Fruit fly (Drosophila melanogaster) whole organism: ENCODE data around the gene CG12236.

ENCODE experiments used
- CG8478 ChIP-seq: fragments of >200 bp; optimal IDR thresholded peaks from 2 replicates; lab custom pipeline; 2018; ENCODE audit warnings: inconsistent platforms
- Dll ChIP-seq: fragments of >200 bp; optimal IDR thresholded peaks from 2 replicates; lab custom pipeline; 2017
- EcR ChIP-seq, 2 experiments: fragments of >200 bp; optimal IDR thresholded peaks; 2 replicates each; lab custom pipeline; 2017; ENCODE audit warnings: missing biosample characterization in 2 of 2, missing genetic modification characterization in 2 of 2, missing genetic modification reagents in 2 of 2
- pan ChIP-seq: fragments of >200 bp; optimal IDR thresholded peaks from 2 replicates; lab custom pipeline; 2017
- psq ChIP-seq: fragments of >200 bp; optimal IDR thresholded peaks from 2 replicates; lab custom pipeline; 2017
- usp ChIP-seq: fragments of >200 bp; optimal IDR thresholded peaks from 2 replicates; lab custom pipeline; 2017; ENCODE audit warnings: missing biosample characterization, missing genetic modification characterization, mixed read lengths

Gene CG12236

dm6 chrX:5907916-5908315 lies at the start of gene CG12236:
CG12236 (plus strand) TSS chrX:5908135.
- TF ChIP-seq CG8478 (lab: Kevin White, UChicago) = no peak
- TF ChIP-seq pan (lab: Kevin White, UChicago) = no peak
- TF ChIP-seq psq = no peak
- TF ChIP-seq Dll (lab: Kevin White, UChicago) = no peak
- no peak for TF ChIP-seq EcR (GFP tag; optimal IDR thresholded peaks at IDR 0.05; lab: Kevin White, UChicago)
- no peak for TF ChIP-seq usp (GFP tag; lab: Kevin White, UChicago)

DNA sequence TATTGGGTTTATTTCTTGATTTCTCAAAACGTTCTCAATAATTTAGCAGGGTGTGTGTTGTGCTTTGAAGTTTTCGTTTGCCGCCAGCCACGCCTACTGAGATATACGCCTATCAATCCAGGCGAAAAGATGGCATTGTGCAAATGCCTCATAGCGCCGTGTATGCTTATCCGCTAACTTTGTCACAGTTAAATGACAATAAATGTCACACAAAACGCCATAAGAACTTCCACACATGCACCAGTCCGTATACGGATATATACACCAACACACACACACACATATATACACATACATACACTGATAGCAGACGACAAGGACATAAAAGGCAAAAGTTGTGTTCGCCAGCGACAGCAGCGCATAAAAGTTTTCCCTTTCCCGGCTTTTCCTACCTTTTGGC lies 42.9 kb upstream of the CG12236 start, which contains the start of gene CG43137:
TSS of gene CG43137 (minus strand) at position 101 of the 400 bp plus-strand sequence.
- TF ChIP-seq CG8478 (lab: Kevin White, UChicago) (no peak), pan (lab: Kevin White, UChicago) (no peak), EcR (GFP tag; optimal IDR thresholded peaks at IDR 0.05; lab: Kevin White, UChicago) (no peak), usp (GFP tag; lab: Kevin White, UChicago) (no peak), Dll (lab: Kevin White, UChicago) (no peak), psq (no peak)

- TF ChIP-seq usp (GFP tag; lab: Kevin White, UChicago) (no peak), CG8478 (lab: Kevin White, UChicago) (no peak), pan (lab: Kevin White, UChicago) (no peak), Dll (lab: Kevin White, UChicago) (no peak), psq (no peak), EcR (GFP tag; optimal IDR thresholded peaks at IDR 0.05; lab: Kevin White, UChicago) (no peak)
Observed at dm6 chrX:5866095-5866494, 41.8 kb upstream of the CG12236 start.

- TF ChIP-seq CG8478 (lab: Kevin White, UChicago) (no peak), EcR (GFP tag; optimal IDR thresholded peaks at IDR 0.05; lab: Kevin White, UChicago) (no peak), pan (lab: Kevin White, UChicago) (no peak), Dll (lab: Kevin White, UChicago) (no peak), usp (GFP tag; lab: Kevin White, UChicago) (no peak), psq (no peak)
Observed at dm6 chrX:5868795-5869194, 39.1 kb upstream of the CG12236 start, which contains the start of gene CG15764. CG15764 (plus strand) TSS chrX:5869095.

DNA sequence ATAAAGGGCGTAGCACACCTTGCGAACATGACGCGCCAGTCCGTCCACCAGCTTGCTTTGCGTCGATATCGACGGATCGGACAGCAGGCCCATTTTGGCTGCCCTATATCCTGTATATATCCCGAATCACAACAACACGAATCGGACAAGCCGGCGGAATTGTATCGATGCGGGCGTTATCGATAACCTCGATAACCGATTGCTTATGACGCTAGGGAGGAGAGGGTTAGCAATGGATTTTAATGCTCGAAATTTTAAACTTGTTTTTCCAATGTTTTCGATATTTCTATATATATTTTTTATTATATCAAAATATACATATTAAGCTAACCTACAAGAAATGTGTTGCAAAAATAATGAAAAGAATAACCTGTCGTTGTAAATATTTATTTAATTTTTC lies 34.8 kb upstream of the CG12236 start, which contains the start of gene GAA1:
TSS of gene GAA1 (minus strand) at position 194 of the 400 bp plus-strand sequence.
- TF ChIP-seq EcR (GFP tag; optimal IDR thresholded peaks at IDR 0.05; lab: Kevin White, UChicago) (no peak), Dll (lab: Kevin White, UChicago) (no peak), usp (GFP tag; lab: Kevin White, UChicago) (no peak), CG8478 (lab: Kevin White, UChicago) (no peak), psq (no peak)

dm6 chrX:5876584-5876983 lies 31.4 kb upstream of the CG12236 start, which contains the start of gene mof:
mof (minus strand) TSS chrX:5876853.
- TF ChIP-seq psq (no peak), EcR (GFP tag; optimal IDR thresholded peaks at IDR 0.05; lab: Kevin White, UChicago) (no peak), usp (GFP tag; lab: Kevin White, UChicago) (no peak), pan (lab: Kevin White, UChicago) (no peak), Dll (lab: Kevin White, UChicago) (no peak), CG8478 (lab: Kevin White, UChicago) (no peak)

DNA sequence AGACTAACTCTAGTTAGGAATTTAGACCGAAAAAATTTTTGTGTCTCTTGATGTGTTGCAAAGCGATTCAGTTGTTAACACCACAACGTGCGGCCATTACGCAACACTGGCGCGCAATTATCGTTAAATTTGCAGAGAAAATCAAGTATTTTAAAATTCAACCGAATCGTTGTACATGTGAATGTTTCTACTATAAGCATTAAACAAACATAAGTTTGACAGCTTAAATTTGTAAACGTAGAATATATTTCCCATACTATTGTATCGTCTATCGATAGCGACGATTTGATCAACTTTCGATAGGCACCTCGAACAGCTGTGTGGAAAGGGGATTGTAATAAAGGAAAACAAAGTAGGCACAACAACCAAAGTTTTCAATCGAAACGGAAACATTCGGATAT lies 28.4 kb upstream of the CG12236 start, which contains the start of the genes Usp30 and CG16721:
TSS of gene Usp30 (minus strand) at position 245 of the 401 bp plus-strand sequence.
TSS of gene CG16721 (plus strand) at position 327 of the 401 bp plus-strand sequence.
- no peak for TF ChIP-seq CG8478 (lab: Kevin White, UChicago)
- no peak for TF ChIP-seq Dll (lab: Kevin White, UChicago)
- no peak for TF ChIP-seq usp (GFP tag; lab: Kevin White, UChicago)
- no peak for TF ChIP-seq psq
- TF ChIP-seq pan (lab: Kevin White, UChicago) = no peak

- TF ChIP-seq Dll (lab: Kevin White, UChicago) (no peak), CG8478 (lab: Kevin White, UChicago) (peak; percentile 42), psq (no peak), EcR (GFP tag; optimal IDR thresholded peaks at IDR 0.05; lab: Kevin White, UChicago) (no peak)
Observed at dm6 chrX:5880139-5880924, 27.6 kb upstream of the CG12236 start.

DNA sequence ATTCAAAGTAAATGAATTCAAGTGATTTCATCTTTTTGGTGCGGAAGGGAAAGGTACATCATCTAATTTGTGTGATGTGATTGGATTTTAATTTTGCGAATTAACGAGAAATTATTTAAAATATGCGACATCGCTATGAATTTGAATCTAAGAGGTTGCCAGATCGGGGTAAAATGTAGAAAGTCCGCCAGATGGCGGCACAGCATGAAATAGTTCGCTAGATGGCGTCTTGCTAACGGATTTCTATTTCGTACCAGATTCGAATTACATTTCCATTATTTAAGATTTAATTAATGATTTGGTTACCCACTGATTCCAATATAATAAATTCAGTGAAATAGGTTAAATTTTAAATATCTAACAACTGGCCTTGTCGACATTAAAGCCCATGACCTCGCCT lies 24.5 kb upstream of the CG12236 start:
- TF ChIP-seq usp (GFP tag; lab: Kevin White, UChicago) (no peak), psq (no peak), EcR (GFP tag; optimal IDR thresholded peaks at IDR 0.05; lab: Kevin White, UChicago) (no peak), Dll (lab: Kevin White, UChicago) (no peak), pan (lab: Kevin White, UChicago) (no peak)

DNA sequence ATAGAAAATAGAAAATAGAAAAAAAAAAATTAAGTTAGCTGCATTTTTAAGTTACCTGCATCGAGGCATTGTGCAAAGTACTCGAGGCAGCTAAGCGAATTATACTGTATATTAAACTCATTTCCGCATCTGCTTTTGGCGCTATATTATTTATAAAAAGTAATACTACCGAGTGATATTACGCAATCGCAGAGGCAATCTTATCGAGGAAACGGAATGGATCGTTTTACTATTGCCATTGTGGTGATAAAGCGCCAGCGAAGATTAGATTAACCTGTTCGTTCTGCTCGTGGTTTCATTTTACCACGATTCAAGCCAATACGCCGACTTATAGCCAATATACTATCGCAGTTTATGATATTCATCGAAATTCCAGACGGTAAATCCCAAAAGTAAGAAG lies 23.6 kb upstream of the CG12236 start:
- TF ChIP-seq Dll (lab: Kevin White, UChicago) (no peak), EcR (GFP tag; optimal IDR thresholded peaks at IDR 0.05; lab: Kevin White, UChicago) (no peak), pan (lab: Kevin White, UChicago) (no peak), CG8478 (lab: Kevin White, UChicago) (no peak), usp (GFP tag; lab: Kevin White, UChicago) (no peak), psq (no peak)

DNA sequence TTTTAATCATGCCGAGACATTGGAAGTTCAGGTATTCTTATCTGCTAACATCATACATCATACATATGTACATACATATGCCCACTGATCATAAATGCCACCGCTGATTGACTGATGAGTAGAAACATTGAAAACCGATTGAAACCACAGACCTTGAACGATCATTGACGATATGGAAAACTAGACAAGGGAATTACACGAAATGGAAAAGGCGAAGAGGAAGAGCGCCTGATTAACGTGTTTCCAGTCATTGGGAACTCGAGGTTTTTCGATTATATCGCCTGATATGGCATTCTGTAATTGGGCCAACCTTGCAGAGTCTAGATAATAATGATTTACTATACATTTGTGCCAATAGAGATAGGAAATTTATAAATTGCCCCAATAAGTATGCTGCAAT lies 23.0 kb upstream of the CG12236 start:
- TF ChIP-seq pan (lab: Kevin White, UChicago) (no peak), Dll (lab: Kevin White, UChicago) (no peak), CG8478 (lab: Kevin White, UChicago) (no peak), psq (no peak), usp (GFP tag; lab: Kevin White, UChicago) (no peak), EcR (GFP tag; optimal IDR thresholded peaks at IDR 0.05; lab: Kevin White, UChicago) (no peak)
